Fruit fly (Drosophila melanogaster) whole organism, prepupa: ENCODE data around the gene CG33267.

Experiments used
- Blimp-1 ChIP-seq: fragments of 200-800 bp; sonication (Bioruptor generic); optimal IDR thresholded peaks from 3 replicates; lab custom pipeline; 2017; ENCODE audit warnings: missing biosample characterization, missing genetic modification characterization, mild to moderate bottlenecking, moderate library complexity, missing genetic modification reagents
- CG10631 ChIP-seq: fragments of 200-800 bp; sonication (Bioruptor generic); optimal IDR thresholded peaks from 2 replicates; lab custom pipeline; 2016; ENCODE audit warnings: missing biosample characterization, missing genetic modification characterization
- CG10669 ChIP-seq: fragments of 200-800 bp; sonication (Bioruptor generic); optimal IDR thresholded peaks from 3 replicates; lab custom pipeline; 2018; ENCODE audit warnings: missing biosample characterization, mild to moderate bottlenecking, missing genetic modification characterization, moderate library complexity
- CG11294 ChIP-seq: fragments of 200-800 bp; sonication (Bioruptor generic); IDR thresholded peaks from 2 replicates; pipeline ENCODE4 v1.3.6; 2022; ENCODE audit warnings: missing biosample characterization, missing genetic modification characterization
- CG11762 ChIP-seq: fragments of 200-800 bp; sonication (Bioruptor generic); optimal IDR thresholded peaks from 3 replicates; lab custom pipeline; 2016; ENCODE audit warnings: missing biosample characterization, missing genetic modification characterization; ENCODE audit not compliant: insufficient read depth
- CG11902 ChIP-seq: fragments of 200-800 bp; sonication (Bioruptor generic); optimal IDR thresholded peaks from 3 replicates; lab custom pipeline; 2016; ENCODE audit warnings: missing biosample characterization, missing genetic modification characterization
- CG15336 ChIP-seq: fragments of 200-800 bp; sonication (Bioruptor generic); IDR thresholded peaks from 2 replicates; pipeline ENCODE4 v1.3.6; 2022; ENCODE audit warnings: missing biosample characterization, missing genetic modification characterization
- CG1621 ChIP-seq: fragments of 200-800 bp; sonication (Bioruptor generic); optimal IDR thresholded peaks from 3 replicates; lab custom pipeline; 2018; ENCODE audit warnings: missing biosample characterization, mild to moderate bottlenecking, missing genetic modification characterization
- CG16779 ChIP-seq: fragments of 200-800 bp; sonication (Bioruptor generic); optimal IDR thresholded peaks from 3 replicates; lab custom pipeline; 2017; ENCODE audit warnings: missing biosample characterization, mild to moderate bottlenecking, missing genetic modification characterization
- CG31627 ChIP-seq: fragments of 200-800 bp; sonication (Bioruptor generic); optimal IDR thresholded peaks from 3 replicates; lab custom pipeline; 2016; ENCODE audit warnings: missing biosample characterization, missing genetic modification characterization
- CG34406 ChIP-seq: fragments of 200-800 bp; sonication (Bioruptor generic); optimal IDR thresholded peaks from 3 replicates; lab custom pipeline; 2016; ENCODE audit warnings: missing biosample characterization, missing genetic modification characterization
- CG3919 ChIP-seq: fragments of 200-800 bp; sonication (Bioruptor generic); optimal IDR thresholded peaks from 3 replicates; lab custom pipeline; 2016; ENCODE audit warnings: missing biosample characterization, missing genetic modification characterization
- CG4318 ChIP-seq: fragments of 200-800 bp; sonication (Bioruptor generic); optimal IDR thresholded peaks from 3 replicates; lab custom pipeline; 2017; ENCODE audit warnings: missing biosample characterization, mild to moderate bottlenecking, missing genetic modification characterization
- CG6163 ChIP-seq: fragments of 200-800 bp; sonication (Bioruptor generic); IDR thresholded peaks from 3 replicates; pipeline ENCODE4 v1.3.6; 2022; ENCODE audit warnings: missing biosample characterization, missing genetic modification characterization
- CG6276 ChIP-seq: fragments of 200-800 bp; sonication (Bioruptor generic); optimal IDR thresholded peaks from 2 replicates; lab custom pipeline; 2017; ENCODE audit warnings: missing biosample characterization, mild to moderate bottlenecking, missing genetic modification characterization
- CG6792 ChIP-seq: fragments of 200-800 bp; sonication (Bioruptor generic); optimal IDR thresholded peaks from 3 replicates; lab custom pipeline; 2016; ENCODE audit warnings: missing biosample characterization, missing genetic modification characterization
- CG6808 ChIP-seq: fragments of 200-800 bp; sonication (Bioruptor generic); optimal IDR thresholded peaks from 3 replicates; lab custom pipeline; 2017; ENCODE audit warnings: missing biosample characterization, missing genetic modification characterization, mild to moderate bottlenecking, moderate library complexity, missing genetic modification reagents
- CG6854 ChIP-seq: fragments of 200-800 bp; sonication (Bioruptor generic); optimal IDR thresholded peaks from 2 replicates; lab custom pipeline; 2017; ENCODE audit warnings: missing biosample characterization, mild to moderate bottlenecking, missing genetic modification characterization
- CG7368 ChIP-seq: fragments of 200-800 bp; sonication (Bioruptor generic); optimal IDR thresholded peaks from 3 replicates; lab custom pipeline; 2016; ENCODE audit warnings: missing biosample characterization, missing genetic modification characterization
- CG8119 ChIP-seq: fragments of 200-800 bp; sonication (Bioruptor generic); IDR thresholded peaks from 3 replicates; pipeline ENCODE4 v1.3.6; 2022; ENCODE audit warnings: missing biosample characterization, missing genetic modification characterization
- Eip75B ChIP-seq: fragments of 200-800 bp; sonication (Bioruptor generic); optimal IDR thresholded peaks from 3 replicates; lab custom pipeline; 2016; ENCODE audit warnings: missing biosample characterization, missing genetic modification characterization
- Eip78C ChIP-seq: fragments of 200-800 bp; sonication (Bioruptor generic); peaks from one replicate; lab custom pipeline; 2016; ENCODE audit warnings: missing biosample characterization, missing genetic modification characterization
- Eip93F ChIP-seq: fragments of 200-800 bp; sonication (Bioruptor generic); optimal IDR thresholded peaks from 2 replicates; lab custom pipeline; 2016; ENCODE audit warnings: missing biosample characterization, mild to moderate bottlenecking, missing genetic modification characterization
- Ets21C ChIP-seq: fragments of 200-800 bp; sonication (Bioruptor generic); optimal IDR thresholded peaks from 3 replicates; lab custom pipeline; 2016; ENCODE audit warnings: missing biosample characterization, missing genetic modification characterization
- Ets96B ChIP-seq: fragments of 200-800 bp; optimal IDR thresholded peaks from 2 replicates; lab custom pipeline; 2019; ENCODE audit warnings: missing biosample characterization, mild to moderate bottlenecking, missing genetic modification characterization, moderate library complexity
- Gug ChIP-seq: fragments of 200-800 bp; sonication (Bioruptor generic); IDR thresholded peaks from 2 replicates; pipeline ENCODE4 v1.3.6; 2022; ENCODE audit warnings: missing biosample characterization, missing genetic modification characterization
- Hr4 ChIP-seq: fragments of 200-800 bp; sonication (Bioruptor generic); optimal IDR thresholded peaks from 3 replicates; lab custom pipeline; 2016; ENCODE audit warnings: missing biosample characterization, missing genetic modification characterization
- Lpt ChIP-seq: fragments of 200-800 bp; sonication (Bioruptor generic); optimal IDR thresholded peaks from 3 replicates; lab custom pipeline; 2016; ENCODE audit warnings: missing biosample characterization, missing genetic modification characterization
- Met ChIP-seq: fragments of 200-800 bp; sonication (Bioruptor generic); optimal IDR thresholded peaks from 3 replicates; lab custom pipeline; 2016; ENCODE audit warnings: missing biosample characterization, missing genetic modification characterization
- OdsH ChIP-seq: fragments of 200-800 bp; sonication (Bioruptor generic); optimal IDR thresholded peaks from 3 replicates; lab custom pipeline; 2016; ENCODE audit warnings: missing biosample characterization, missing genetic modification characterization
- Smox ChIP-seq: fragments of 200-800 bp; sonication (Bioruptor generic); optimal IDR thresholded peaks from 3 replicates; lab custom pipeline; 2016; ENCODE audit warnings: missing biosample characterization, missing genetic modification characterization
- Sox102F ChIP-seq: fragments of 200-800 bp; sonication (Bioruptor generic); optimal IDR thresholded peaks from 2 replicates; lab custom pipeline; 2016; ENCODE audit warnings: missing biosample characterization, mild to moderate bottlenecking, missing genetic modification characterization
- Sox14 ChIP-seq: fragments of 200-800 bp; sonication (Bioruptor generic); optimal IDR thresholded peaks from 3 replicates; lab custom pipeline; 2016; ENCODE audit warnings: missing biosample characterization, missing genetic modification characterization
- Sox15 ChIP-seq: fragments of 200-800 bp; sonication (Bioruptor generic); optimal IDR thresholded peaks from 3 replicates; lab custom pipeline; 2016; ENCODE audit warnings: missing biosample characterization, missing genetic modification characterization
- acj6 ChIP-seq: fragments of 200-800 bp; sonication (Bioruptor generic); optimal IDR thresholded peaks from 3 replicates; lab custom pipeline; 2016; ENCODE audit warnings: missing biosample characterization, missing genetic modification characterization
- cyc ChIP-seq: fragments of 200-800 bp; sonication (Bioruptor generic); optimal IDR thresholded peaks from 3 replicates; lab custom pipeline; 2016; ENCODE audit warnings: missing biosample characterization, missing genetic modification characterization
- dac ChIP-seq: fragments of 200-800 bp; sonication (Bioruptor generic); optimal IDR thresholded peaks from 2 replicates; lab custom pipeline; 2017; ENCODE audit warnings: missing biosample characterization, mild to moderate bottlenecking, missing genetic modification characterization
- dsx ChIP-seq: fragments of 200-800 bp; optimal IDR thresholded peaks from 3 replicates; lab custom pipeline; 2019; ENCODE audit warnings: missing biosample characterization, mild to moderate bottlenecking, missing genetic modification characterization, moderate library complexity; ENCODE audit not compliant: poor library complexity, severe bottlenecking
- esn ChIP-seq: fragments of 200-800 bp; sonication (Bioruptor generic); optimal IDR thresholded peaks from 2 replicates; lab custom pipeline; 2016; ENCODE audit warnings: missing biosample characterization, mild to moderate bottlenecking, missing genetic modification characterization, moderate library complexity
- fd59A ChIP-seq: fragments of 200-800 bp; sonication (Bioruptor generic); optimal IDR thresholded peaks from 2 replicates; lab custom pipeline; 2017; ENCODE audit warnings: missing biosample characterization, mild to moderate bottlenecking, missing genetic modification characterization, missing genetic modification reagents
- fd85E ChIP-seq: fragments of 200-800 bp; sonication (Bioruptor generic); optimal IDR thresholded peaks from 3 replicates; lab custom pipeline; 2016; ENCODE audit warnings: missing biosample characterization, missing genetic modification characterization
- fkh ChIP-seq: fragments of 200-800 bp; sonication (Bioruptor generic); optimal IDR thresholded peaks from 3 replicates; lab custom pipeline; 2017; ENCODE audit warnings: missing biosample characterization, mild to moderate bottlenecking, missing genetic modification characterization, moderate library complexity
- lz ChIP-seq: fragments of 200-800 bp; sonication (Bioruptor generic); optimal IDR thresholded peaks from 3 replicates; lab custom pipeline; 2016; ENCODE audit warnings: missing biosample characterization, missing genetic modification characterization
- net ChIP-seq: fragments of 200-800 bp; sonication (Bioruptor generic); optimal IDR thresholded peaks from 3 replicates; lab custom pipeline; 2016; ENCODE audit warnings: missing biosample characterization, missing genetic modification characterization
- pdm3 ChIP-seq: fragments of 200-800 bp; sonication (Bioruptor generic); optimal IDR thresholded peaks from 3 replicates; lab custom pipeline; 2016; ENCODE audit warnings: missing biosample characterization, missing genetic modification characterization
- salr ChIP-seq, 2 experiments: fragments of 200-800 bp; sonication (Bioruptor generic); optimal IDR thresholded peaks; 3 replicates each; lab custom pipeline; 2016 to 2018; ENCODE audit warnings: missing biosample characterization in 2 of 2, missing genetic modification characterization in 2 of 2, mild to moderate bottlenecking in 1 of 2
- spab ChIP-seq: fragments of 200-800 bp; sonication (Bioruptor generic); optimal IDR thresholded peaks from 2 replicates; lab custom pipeline; 2017; ENCODE audit warnings: missing biosample characterization, mild to moderate bottlenecking, missing genetic modification characterization, missing genetic modification reagents
- svp ChIP-seq: fragments of 200-800 bp; sonication (Bioruptor generic); peaks from one replicate; lab custom pipeline; 2016; ENCODE audit warnings: missing biosample characterization, missing genetic modification characterization
- topi ChIP-seq: fragments of 200-800 bp; sonication (Bioruptor generic); optimal IDR thresholded peaks from 3 replicates; lab custom pipeline; 2016; ENCODE audit warnings: missing biosample characterization, missing genetic modification characterization
- vri ChIP-seq: fragments of 200-800 bp; sonication (Bioruptor generic); optimal IDR thresholded peaks from 3 replicates; lab custom pipeline; 2016; ENCODE audit warnings: missing biosample characterization, mild to moderate bottlenecking, missing genetic modification characterization

CG33267 gene

DNA sequence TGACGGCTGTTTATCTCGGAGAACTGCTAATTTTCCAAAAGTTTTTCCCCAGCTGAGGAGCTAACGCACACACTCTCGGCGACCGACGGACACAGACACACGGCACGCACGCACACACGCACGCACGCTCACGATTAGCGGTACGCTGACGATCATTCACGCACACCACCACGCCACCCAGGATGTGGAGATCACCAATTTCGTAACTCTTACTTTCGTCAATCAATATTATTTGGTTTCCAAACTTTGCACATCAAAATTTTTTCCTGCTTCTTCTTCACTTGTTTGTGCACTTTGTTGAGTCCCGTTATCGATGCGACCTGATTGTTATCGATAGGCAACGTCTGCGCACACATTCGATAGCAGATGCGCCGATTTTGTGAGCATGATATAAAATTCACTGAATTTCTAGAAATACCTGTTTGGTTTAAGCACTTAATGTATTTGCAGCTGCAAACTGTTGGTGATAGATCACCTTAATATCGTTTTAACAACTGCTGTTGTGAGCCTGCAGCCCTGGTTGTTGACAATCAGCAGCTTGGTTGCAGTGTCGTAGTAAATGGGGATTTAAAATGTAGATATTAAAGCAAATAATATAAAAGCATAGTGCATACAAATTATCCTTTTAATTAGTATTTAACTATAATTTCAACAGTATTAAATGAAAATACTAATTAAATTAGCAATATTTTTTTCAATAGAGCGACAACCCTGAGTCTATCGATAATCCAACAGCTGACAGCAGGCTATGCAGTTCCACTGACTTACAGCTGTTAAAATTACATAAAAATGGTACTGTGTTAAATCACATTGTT lies 2.1 kb upstream of the CG33267 start, which contains the start of the genes CG7394 and Mob2:
CG7394 (plus strand) TSS at position 51 of the 815 bp plus-strand sequence.
Mob2 (minus strand) TSS at position 288 of the 815 bp plus-strand sequence.
- TF ChIP-seq Hr4 (GFP tag; lab: Kevin White, UChicago) (peak; percentile 93), Eip78C (GFP tag; lab: Kevin White, UChicago) (peak; percentile 96), acj6 (GFP tag; lab: Kevin White, UChicago) (peak; percentile 91), Sox14 (peak; percentile 89), CG6808 (peak; percentile 70), CG31627 (GFP tag; lab: Kevin White, UChicago) (peak; percentile 88), cyc (peak; percentile 88), CG11762 (GFP tag; lab: Kevin White, UChicago) (peak; percentile 68), Sox15 (GFP tag; lab: Kevin White, UChicago) (peak; percentile 81), Ets96B (tag; lab: Kevin White, UChicago) (peak; percentile 85), Smox (GFP tag; lab: Kevin White, UChicago) (peak; percentile 92), CG34406 (peak; percentile 89), CG15336 (GFP tag; lab: Robert Waterston, UW) (peak; percentile 89), Ets21C (GFP tag; lab: Kevin White, UChicago) (peak; percentile 72), pdm3 (peak; percentile 92), CG16779 (no peak), CG6854 (GFP tag; lab: Kevin White, UChicago) (no peak), CG10631 (peak; percentile 89), lz (GFP tag; lab: Kevin White, UChicago) (peak; percentile 86), net (GFP tag; lab: Kevin White, UChicago) (peak; percentile 87), svp (peak; percentile 96), CG10669 (GFP tag; lab: Kevin White, UChicago) (peak; percentile 83), Sox102F (peak; percentile 90), CG7368 (peak; percentile 88), CG8119 (GFP tag; lab: Robert Waterston, UW) (peak; percentile 84), CG11902 (GFP tag; lab: Kevin White, UChicago) (peak; percentile 78), Eip75B (GFP tag; lab: Kevin White, UChicago) (peak; percentile 84), fkh (peak; percentile 86), vri (GFP tag; lab: Kevin White, UChicago) (peak; percentile 91), OdsH (GFP tag; lab: Kevin White, UChicago) (peak; percentile 92), CG3919 (GFP tag; lab: Kevin White, UChicago) (peak; percentile 89), CG11294 (GFP tag; lab: Robert Waterston, UW) (peak; percentile 77), dsx (GFP tag; lab: Kevin White, UChicago) (peak; percentile 80), salr (GFP tag; optimal IDR thresholded peaks at IDR 0.05; lab: Kevin White, UChicago) (peak; percentile 73 to 85), topi (GFP tag; lab: Kevin White, UChicago) (peak; percentile 87), esn (GFP tag; lab: Kevin White, UChicago) (peak; percentile 92), CG1621 (peak; percentile 49), spab (peak; percentile 40), CG6276 (GFP tag; lab: Kevin White, UChicago) (peak; percentile 27), Gug (GFP tag; lab: Robert Waterston, UW) (peak; percentile 87), Lpt (peak; percentile 60), fd59A (GFP tag; lab: Kevin White, UChicago) (peak; percentile 73), Eip93F (peak; percentile 56), CG6163 (GFP tag; lab: Robert Waterston, UW) (peak; percentile 94), Met (GFP tag; lab: Kevin White, UChicago) (peak; percentile 91), Blimp-1 (GFP tag; lab: Kevin White, UChicago) (peak; percentile 46), CG4318 (GFP tag; lab: Kevin White, UChicago) (peak; percentile 78), CG6792 (GFP tag; lab: Kevin White, UChicago) (peak; percentile 83), dac (GFP tag; lab: Kevin White, UChicago) (peak; percentile 48), fd85E (GFP tag; lab: Kevin White, UChicago) (peak; percentile 63)
